Worm (Caenorhabditis elegans) whole organism, L3 larva: ENCODE measurements around the gene W06F12.2.

Experiments used
- elt-3 ChIP-seq, 3 experiments: fragments of 150-350 bp in 1 of 3; sonication (generic microtip) in 2 of 3; optimal IDR thresholded peaks; 2 replicates in 2 of 3; 4 replicates in 1 of 3; lab custom pipeline; 2014 to 2017; ENCODE audit warnings: missing biosample characterization in 3 of 3, missing genetic modification characterization in 3 of 3
- lin-15B ChIP-seq: fragments of 150-350 bp; optimal IDR thresholded peaks from 2 replicates; lab custom pipeline; 2014; ENCODE audit warnings: missing biosample characterization, missing genetic modification characterization
- nhr-25 ChIP-seq: sonication (generic microtip); optimal IDR thresholded peaks from 2 replicates; lab custom pipeline; 2017; ENCODE audit warnings: missing biosample characterization, missing genetic modification characterization

DNA sequence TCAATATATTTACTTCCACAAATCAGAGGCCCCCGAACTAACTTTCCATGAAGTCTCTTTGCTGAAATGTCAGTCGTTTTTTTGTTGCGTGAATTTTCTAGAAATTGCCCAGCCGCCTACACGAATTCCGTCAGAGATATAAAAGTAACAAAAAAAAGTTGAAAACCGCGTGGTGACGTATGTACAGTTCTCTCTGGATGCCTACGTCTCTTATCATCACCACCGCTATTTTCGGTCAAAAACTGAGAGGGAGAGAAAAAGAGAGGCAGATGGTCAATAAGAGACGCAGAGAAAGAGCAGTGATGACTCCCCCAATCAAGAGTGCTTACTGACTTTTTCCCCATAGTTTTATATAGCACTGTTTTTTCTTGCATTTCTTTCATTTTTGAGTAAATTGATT is 37.4 kb downstream of the W06F12.2 start:
- TF ChIP-seq elt-3 (tag; optimal IDR thresholded peaks at IDR 0.05; lab: Kevin White, UChicago) (no peak), nhr-25 (tag; lab: Kevin White, UChicago) (no peak), lin-15B (no peak)
